Worm (Caenorhabditis elegans): ENCODE measurements around the gene irld-26.

The irld-26 gene

ce11 chrV:16256395-16256794 lies 51.4 kb downstream of the irld-26 start, which contains the start of gene bgnt-1.3:
Gene bgnt-1.3 (minus strand): TSS chrV:16256495.
- TF ChIP-seq nfya-1 (tag; optimal IDR thresholded peaks at IDR 0.05; ENCODE audit: borderline replicate concordance, insufficient read depth) (no peak), Y67H2A.10 (GFP tag; conservative IDR thresholded peaks at IDR 0.05) (no peak), rpc-1 (optimal IDR thresholded peaks at IDR 0.05) (no peak), rpc-1 (tag; optimal IDR thresholded peaks at IDR 0.05) (no peak), attf-3 (GFP tag; conservative IDR thresholded peaks at IDR 0.05) (no peak), F39B2.1 (GFP tag; IDR thresholded peaks at IDR 0.05) (no peak)

All from whole organism, young adult.